Fruit fly (Drosophila melanogaster) whole organism, wandering third instar larva: Measurements from ENCODE around the gene CG14615.

Experiments
- CrebA ChIP-seq: fragments of 200-800 bp; sonication (Bioruptor generic); optimal IDR thresholded peaks from 2 replicates; lab custom pipeline; 2016; ENCODE audit warnings: missing biosample characterization, mild to moderate bottlenecking, missing genetic modification characterization, borderline replicate concordance
- Dfd ChIP-seq: fragments of >200 bp; optimal IDR thresholded peaks from 2 replicates; lab custom pipeline; 2017; ENCODE audit warnings: missing biosample characterization, missing genetic modification characterization
- GATAd ChIP-seq: sonication (Bioruptor generic); optimal IDR thresholded peaks from 2 replicates; lab custom pipeline; 2016; ENCODE audit warnings: missing biosample characterization, missing genetic modification characterization
- Jra ChIP-seq: sonication (Bioruptor generic); optimal IDR thresholded peaks from 2 replicates; lab custom pipeline; 2016; ENCODE audit warnings: missing biosample characterization, missing genetic modification characterization
- Mio ChIP-seq: sonication (Bioruptor generic); optimal IDR thresholded peaks from 2 replicates; lab custom pipeline; 2016; ENCODE audit warnings: missing biosample characterization, missing genetic modification characterization
- Myc ChIP-seq: fragments of >200 bp; optimal IDR thresholded peaks from 2 replicates; lab custom pipeline; 2017
- N ChIP-seq: fragments of >200 bp; optimal IDR thresholded peaks from 2 replicates; lab custom pipeline; 2018; ENCODE audit warnings: missing biosample characterization, missing external identifiers, missing genetic modification characterization
- Vsx2 ChIP-seq: fragments of 200-300, 225-300 bp; sonication (Bioruptor generic); optimal IDR thresholded peaks from 2 replicates; lab custom pipeline; 2018; ENCODE audit warnings: missing biosample characterization, missing genetic modification characterization; ENCODE audit not compliant: partially characterized antibody
- foxo ChIP-seq, 2 experiments: fragments of 200-800 bp; sonication (Bioruptor generic); optimal IDR thresholded peaks; 2 replicates in 1 of 2; 3 replicates in 1 of 2; lab custom pipeline; 2016 to 2017; ENCODE audit warnings: missing biosample characterization in 2 of 2, missing genetic modification characterization in 2 of 2
- pan ChIP-seq: fragments of >200 bp; optimal IDR thresholded peaks from 2 replicates; lab custom pipeline; 2017

CG14615 gene

dm6 chrX:22443518-22443917 is 5.8 kb downstream of the CG14615 start:
- TF ChIP-seq foxo (GFP tag; optimal IDR thresholded peaks at IDR 0.05; lab: Kevin White, UChicago) (peak in 1 of 2 experiments; percentile 2), Jra (no peak)

- TF ChIP-seq Myc: peak; percentile 79
- peak; percentile 72 for TF ChIP-seq Vsx2 (GFP tag; lab: Kevin White, UChicago)
- no peak for TF ChIP-seq CrebA
- TF ChIP-seq N (GFP tag; lab: Kevin White, UChicago): peak; percentile 40
Measured at dm6 chrX:22443046-22443445, 6.2 kb downstream of the CG14615 start.

- TF ChIP-seq Myc: peak; percentile 21
- TF ChIP-seq N (GFP tag; lab: Kevin White, UChicago): peak; percentile 23
- peak; percentile 100 for TF ChIP-seq Dfd (GFP tag; lab: Kevin White, UChicago)
- TF ChIP-seq pan (lab: Kevin White, UChicago): peak; percentile 100
- peak; percentile 25 for TF ChIP-seq GATAd (GFP tag; lab: Kevin White, UChicago)
- TF ChIP-seq Mio (GFP tag; lab: Kevin White, UChicago): peak; percentile 91
- peak; percentile 92 for TF ChIP-seq CrebA
Measured at dm6 chrX:22432929-22433605, 16.2 kb downstream of the CG14615 start.
